Worm (Caenorhabditis elegans): ENCODE measurements around the gene B0035.13.

DNA sequence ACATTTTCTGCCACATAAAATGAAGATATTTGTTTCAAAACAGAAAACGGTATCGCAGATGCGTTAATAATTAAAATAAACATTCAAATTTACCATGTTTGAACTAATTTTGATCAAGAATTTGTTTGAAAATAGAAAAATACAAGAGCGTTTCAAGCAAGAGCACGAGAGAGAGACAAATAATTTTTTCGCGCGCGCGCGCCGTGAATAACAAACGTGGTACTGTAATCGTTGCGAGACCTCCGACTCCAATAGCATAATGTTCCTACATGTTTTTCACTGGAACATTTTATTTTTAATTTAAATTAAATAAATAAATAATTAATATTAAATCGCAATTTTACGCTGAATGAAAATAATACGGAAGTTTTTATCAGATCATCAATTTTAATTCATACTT is 30.5 kb upstream of the B0035.13 start, which contains the start of gene F54E12.2:
- TF ChIP-seq zip-2 (tag; optimal IDR thresholded peaks at IDR 0.05): no peak
- TF ChIP-seq attf-4 (tag; optimal IDR thresholded peaks at IDR 0.05): no peak
- TF ChIP-seq pqm-1 (tag; optimal IDR thresholded peaks at IDR 0.05): no peak
- TF ChIP-seq nhr-76 (tag; optimal IDR thresholded peaks at IDR 0.05): no peak
- no peak for TF ChIP-seq ama-1 (optimal IDR thresholded peaks at IDR 0.05)
- no peak for TF ChIP-seq nhr-28 (tag; optimal IDR thresholded peaks at IDR 0.05)
- TF ChIP-seq nhr-41 (GFP tag; IDR thresholded peaks at IDR 0.05): no peak
- no peak for TF ChIP-seq nhr-42 (GFP tag; IDR thresholded peaks at IDR 0.05)
- TF ChIP-seq zip-11 (GFP tag; IDR thresholded peaks at IDR 0.05): no peak
- TF ChIP-seq dpl-1 (GFP tag; optimal IDR thresholded peaks at IDR 0.05): no peak
- TF ChIP-seq egl-27 (tag; optimal IDR thresholded peaks at IDR 0.05): no peak
- TF ChIP-seq nhr-77 (tag; optimal IDR thresholded peaks at IDR 0.05): no peak

Measured in whole organism, L4 larva.